Fruit fly (Drosophila melanogaster): ENCODE measurements around the gene CG5262.

CG5262 gene

DNA sequence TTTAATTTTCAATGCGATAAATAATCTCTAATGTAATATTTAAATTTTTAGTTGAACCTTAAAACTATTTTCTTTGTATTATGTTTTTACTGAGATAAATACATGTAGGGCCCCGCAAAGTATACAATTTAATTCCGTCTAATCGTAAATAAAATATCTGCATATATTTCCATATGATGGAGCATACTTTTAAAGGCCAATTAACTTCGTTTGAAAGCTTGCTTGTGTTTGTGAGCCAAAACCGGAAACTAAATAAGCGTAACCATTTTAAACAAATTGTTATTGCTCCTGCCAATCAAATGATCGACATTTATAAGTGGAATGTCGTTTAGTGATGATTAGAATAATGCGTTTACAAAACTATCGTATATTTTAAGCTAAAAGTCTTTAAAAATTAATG is 19.5 kb downstream of the CG5262 start:
- TF ChIP-seq D1 (tag; optimal IDR thresholded peaks at IDR 0.05) (no peak), gl (tag; optimal IDR thresholded peaks at IDR 0.05) (no peak), Pif1A (GFP tag; optimal IDR thresholded peaks at IDR 0.05) (no peak), fd96Ca (GFP tag; IDR thresholded peaks at IDR 0.05) (no peak), Ets98B (GFP tag; IDR thresholded peaks at IDR 0.05) (no peak), CG8301 (tag; optimal IDR thresholded peaks at IDR 0.05) (no peak), CG12605 (GFP tag; IDR thresholded peaks at IDR 0.05) (no peak), EcR (GFP tag; optimal IDR thresholded peaks at IDR 0.05) (no peak), CG15710 (tag; optimal IDR thresholded peaks at IDR 0.05) (no peak), CG13204 (GFP tag; optimal IDR thresholded peaks at IDR 0.05) (no peak), CG14655 (GFP tag; optimal IDR thresholded peaks at IDR 0.05) (no peak), CG8159 (tag; optimal IDR thresholded peaks at IDR 0.05) (no peak), Pif1B (GFP tag; optimal IDR thresholded peaks at IDR 0.05) (no peak), rn (GFP tag; IDR thresholded peaks at IDR 0.05) (no peak), Snoo (tag; optimal IDR thresholded peaks at IDR 0.05) (no peak), CG17806 (tag; optimal IDR thresholded peaks at IDR 0.05) (no peak)

- TF ChIP-seq Snoo (tag; optimal IDR thresholded peaks at IDR 0.05): no peak
- no peak for TF ChIP-seq D1 (tag; optimal IDR thresholded peaks at IDR 0.05)
- no peak for TF ChIP-seq rn (GFP tag; IDR thresholded peaks at IDR 0.05)
- no peak for TF ChIP-seq fd96Ca (GFP tag; IDR thresholded peaks at IDR 0.05)
- no peak for TF ChIP-seq CG4496 (GFP tag; IDR thresholded peaks at IDR 0.05)
- no peak for TF ChIP-seq CG17806 (tag; optimal IDR thresholded peaks at IDR 0.05)
- TF ChIP-seq CG12605 (GFP tag; IDR thresholded peaks at IDR 0.05): no peak
- TF ChIP-seq CG32121 (GFP tag; IDR thresholded peaks at IDR 0.05): no peak
- TF ChIP-seq CG9948 (tag; optimal IDR thresholded peaks at IDR 0.05): no peak
- no peak for TF ChIP-seq CG8301 (tag; optimal IDR thresholded peaks at IDR 0.05)
- no peak for TF ChIP-seq EcR (GFP tag; optimal IDR thresholded peaks at IDR 0.05)
- TF ChIP-seq gl (tag; optimal IDR thresholded peaks at IDR 0.05): no peak
- TF ChIP-seq CG14655 (GFP tag; optimal IDR thresholded peaks at IDR 0.05): no peak
- no peak for TF ChIP-seq CG34367 (tag; optimal IDR thresholded peaks at IDR 0.05)
These were observed 19.9 kb downstream of the CG5262 start, which contains the start of gene CG13248 for dm6 chr3L:20410345-20410744. Gene CG13248, minus strand, starts transcription at chr3L:20410566.

DNA sequence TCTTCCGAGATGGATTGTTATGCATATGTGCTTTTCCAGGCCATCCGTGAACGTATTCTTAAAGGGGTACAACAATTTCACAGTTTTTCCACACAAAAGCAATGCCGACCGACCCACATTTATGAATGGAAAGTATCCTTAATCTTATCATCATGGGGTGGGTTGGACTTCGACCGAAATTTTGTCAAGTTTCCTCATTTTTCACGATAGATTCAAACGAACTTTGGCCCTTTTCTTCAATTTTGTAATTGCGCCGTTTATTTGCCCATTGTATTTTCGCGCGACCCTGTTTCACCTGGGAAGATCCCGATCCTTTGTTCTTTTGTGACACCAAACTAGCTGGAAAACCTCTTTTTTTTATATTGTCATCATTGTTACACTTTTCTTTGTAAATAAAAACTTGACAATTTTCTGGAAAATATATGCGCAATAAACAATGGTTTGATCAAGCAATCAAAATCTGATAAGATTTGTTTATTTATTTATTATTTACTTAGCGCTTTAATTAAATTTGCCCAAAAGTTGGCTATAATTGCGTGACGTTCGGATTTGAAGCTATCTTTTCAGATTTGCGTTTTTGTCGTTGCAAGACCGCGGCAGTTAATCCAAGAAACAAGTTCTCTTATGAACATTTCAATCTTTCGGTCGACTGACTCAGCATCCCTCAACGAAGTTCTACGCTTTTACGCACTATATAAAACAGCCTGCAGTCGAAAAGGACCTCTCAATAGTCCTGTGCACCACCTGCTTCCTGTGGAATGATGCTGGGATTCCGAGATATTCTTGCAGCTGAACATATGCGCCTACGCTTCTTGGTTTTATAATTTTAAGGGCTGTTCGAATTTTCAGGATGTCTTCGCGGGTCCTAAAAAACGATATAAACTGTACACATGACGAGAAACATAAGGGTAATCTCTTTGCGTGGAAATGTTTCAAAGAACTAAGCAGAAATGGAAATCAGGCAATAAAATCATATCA is 24.0 kb downstream of the CG5262 start:
- TF ChIP-seq CG4496 (GFP tag; IDR thresholded peaks at IDR 0.05) (0 out of 3 replicates have a peak, but pooled peaks have one; percentile 15), CG9948 (tag; optimal IDR thresholded peaks at IDR 0.05) (no peak)

dm6 chr3L:20405337-20405887 is 24.9 kb downstream of the CG5262 start:
- TF ChIP-seq rn (GFP tag; IDR thresholded peaks at IDR 0.05) (no peak), CG13204 (GFP tag; optimal IDR thresholded peaks at IDR 0.05) (no peak), Pif1A (GFP tag; optimal IDR thresholded peaks at IDR 0.05) (no peak), EcR (GFP tag; optimal IDR thresholded peaks at IDR 0.05) (no peak)

dm6 chr3L:20404515-20404914 is 25.8 kb downstream of the CG5262 start:
- TF ChIP-seq CG17806 (tag; optimal IDR thresholded peaks at IDR 0.05) (no peak), Ets98B (GFP tag; IDR thresholded peaks at IDR 0.05) (no peak)

DNA sequence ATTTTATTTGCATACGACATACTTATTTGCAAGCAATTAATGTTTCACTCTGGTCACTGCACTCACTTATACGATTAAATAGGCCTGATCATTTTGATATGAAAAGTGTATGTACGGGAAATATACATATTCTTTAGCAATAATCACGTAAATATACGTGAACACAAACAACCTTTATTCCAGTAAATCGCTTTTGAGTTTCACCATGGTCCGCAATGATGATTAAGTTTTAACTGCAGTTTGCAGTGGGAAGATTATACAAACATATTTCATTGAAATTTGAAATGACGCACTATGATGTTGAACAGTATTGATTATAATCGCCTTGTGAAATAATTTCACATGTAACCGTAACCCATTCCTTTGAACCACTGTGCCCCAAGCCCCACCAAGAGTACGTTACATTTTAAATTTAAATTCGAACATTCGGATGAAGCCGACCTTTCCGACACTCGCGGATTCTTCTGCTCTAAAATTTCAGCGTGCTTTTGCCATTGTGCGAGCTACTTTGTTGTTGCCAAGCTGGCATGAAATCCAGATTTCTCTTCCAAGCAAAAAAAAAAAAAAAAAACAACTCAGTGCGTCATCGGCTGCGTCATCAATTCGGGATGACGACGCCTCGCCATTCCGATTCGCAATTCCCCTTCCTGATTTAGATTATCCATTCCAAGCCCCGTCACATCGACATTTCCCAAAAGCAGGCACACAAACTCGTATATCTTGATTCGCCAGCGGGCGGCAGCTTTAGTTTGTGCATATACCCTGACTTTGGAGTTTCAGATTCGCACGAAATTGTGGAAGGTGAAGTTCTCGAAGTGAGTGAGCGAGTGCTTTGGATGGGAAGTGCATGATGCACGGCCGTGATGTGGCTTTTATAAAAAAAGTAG is 26.5 kb downstream of the CG5262 start:
- peak; percentile 58 for TF ChIP-seq CG8301 (tag; optimal IDR thresholded peaks at IDR 0.05)
- TF ChIP-seq CG12605 (GFP tag; IDR thresholded peaks at IDR 0.05): no peak
- TF ChIP-seq D1 (tag; optimal IDR thresholded peaks at IDR 0.05): peak; percentile 31
- peak; percentile 75 for TF ChIP-seq Snoo (tag; optimal IDR thresholded peaks at IDR 0.05)
- TF ChIP-seq CG4496 (GFP tag; IDR thresholded peaks at IDR 0.05): peak; percentile 32; the same call in 2 of the 3 replicates
- no peak for TF ChIP-seq CG10348 (GFP tag; IDR thresholded peaks at IDR 0.05)
- peak; percentile 67 for TF ChIP-seq CG9948 (tag; optimal IDR thresholded peaks at IDR 0.05)
- peak; percentile 77 for TF ChIP-seq CG8159 (tag; optimal IDR thresholded peaks at IDR 0.05)
- TF ChIP-seq Pif1A (GFP tag; optimal IDR thresholded peaks at IDR 0.05): peak; percentile 64
- TF ChIP-seq CG34367 (tag; optimal IDR thresholded peaks at IDR 0.05): peak; percentile 57
- no peak for TF ChIP-seq Ets98B (GFP tag; IDR thresholded peaks at IDR 0.05)
- TF ChIP-seq fd96Ca (GFP tag; IDR thresholded peaks at IDR 0.05): no peak
- TF ChIP-seq CG15710 (tag; optimal IDR thresholded peaks at IDR 0.05): peak; percentile 69
- no peak for TF ChIP-seq rn (GFP tag; IDR thresholded peaks at IDR 0.05)
- peak; percentile 52 for TF ChIP-seq CG17806 (tag; optimal IDR thresholded peaks at IDR 0.05)
- peak; percentile 20 for TF ChIP-seq CG13204 (GFP tag; optimal IDR thresholded peaks at IDR 0.05)
- TF ChIP-seq CG14655 (GFP tag; optimal IDR thresholded peaks at IDR 0.05): peak; percentile 68
- no peak for TF ChIP-seq CG32121 (GFP tag; IDR thresholded peaks at IDR 0.05)
- peak; percentile 40 for TF ChIP-seq Pif1B (GFP tag; optimal IDR thresholded peaks at IDR 0.05)
- peak; percentile 64 for TF ChIP-seq EcR (GFP tag; optimal IDR thresholded peaks at IDR 0.05)
- TF ChIP-seq gl (tag; optimal IDR thresholded peaks at IDR 0.05): peak; percentile 26
